Worm (Caenorhabditis elegans) whole organism, L3 larva: Measurements from ENCODE around the gene C05A2.4.

Experiments used
- R02D3.7 ChIP-seq: fragments of 150-350 bp; optimal IDR thresholded peaks from 2 replicates; lab custom pipeline; 2014; ENCODE audit warnings: missing biosample characterization, missing genetic modification characterization
- aly-2 ChIP-seq: fragments of 150-350 bp; optimal IDR thresholded peaks from 2 replicates; lab custom pipeline; 2014; ENCODE audit warnings: missing biosample characterization, missing genetic modification characterization
- ama-1 ChIP-seq: fragments of 150-350 bp; optimal IDR thresholded peaks from 2 replicates; lab custom pipeline; 2018
- ceh-16 ChIP-seq: sonication (generic microtip); optimal IDR thresholded peaks from 2 replicates; lab custom pipeline; 2017; ENCODE audit warnings: missing biosample characterization, missing genetic modification characterization
- ceh-28 ChIP-seq: fragments of 150-350 bp; optimal IDR thresholded peaks from 2 replicates; lab custom pipeline; 2014; ENCODE audit warnings: missing biosample characterization, missing genetic modification reagents, missing genetic modification characterization
- ceh-82 ChIP-seq: fragments of 150-350 bp; optimal IDR thresholded peaks from 2 replicates; lab custom pipeline; 2014; ENCODE audit warnings: missing biosample characterization, missing genetic modification characterization
- ceh-9 ChIP-seq: sonication (generic microtip); optimal IDR thresholded peaks from 2 replicates; lab custom pipeline; 2018; ENCODE audit warnings: missing biosample characterization, missing genetic modification characterization
- daf-12 ChIP-seq: fragments of 150-350 bp; optimal IDR thresholded peaks from 2 replicates; lab custom pipeline; 2014; ENCODE audit warnings: missing biosample characterization, missing genetic modification reagents, missing genetic modification characterization
- egl-27 ChIP-seq: sonication (generic microtip); optimal IDR thresholded peaks from 4 replicates; lab custom pipeline; 2017; ENCODE audit warnings: missing biosample characterization, missing genetic modification reagents, missing genetic modification characterization
- elt-1 ChIP-seq: fragments of 150-350 bp; optimal IDR thresholded peaks from 2 replicates; lab custom pipeline; 2014; ENCODE audit warnings: missing biosample characterization, missing genetic modification characterization
- elt-2 ChIP-seq: sonication (generic microtip); optimal IDR thresholded peaks from 2 replicates; lab custom pipeline; 2016; ENCODE audit warnings: missing genetic modification reagents, mild to moderate bottlenecking, missing genetic modification characterization, missing compliant biosample characterization
- elt-3 ChIP-seq, 3 experiments: fragments of 150-350 bp in 1 of 3; sonication (generic microtip) in 2 of 3; optimal IDR thresholded peaks; 2 replicates in 2 of 3; 4 replicates in 1 of 3; lab custom pipeline; 2014 to 2017; ENCODE audit warnings: missing biosample characterization in 3 of 3, missing genetic modification characterization in 3 of 3
- fkh-10 ChIP-seq: sonication (generic microtip); optimal IDR thresholded peaks from 2 replicates; lab custom pipeline; 2017; ENCODE audit warnings: missing biosample characterization, missing genetic modification reagents, missing genetic modification characterization
- fkh-2 ChIP-seq: fragments of 150-350 bp; optimal IDR thresholded peaks from 2 replicates; lab custom pipeline; 2014; ENCODE audit warnings: missing biosample characterization, missing genetic modification reagents, missing genetic modification characterization
- hmg-11 ChIP-seq: sonication (generic microtip); optimal IDR thresholded peaks from 2 replicates; lab custom pipeline; 2016; ENCODE audit warnings: missing genetic modification characterization, missing compliant biosample characterization
- lin-15B ChIP-seq: fragments of 150-350 bp; optimal IDR thresholded peaks from 2 replicates; lab custom pipeline; 2014; ENCODE audit warnings: missing biosample characterization, missing genetic modification characterization
- mdl-1 ChIP-seq: fragments of 150-350 bp; optimal IDR thresholded peaks from 2 replicates; lab custom pipeline; 2014; ENCODE audit warnings: missing biosample characterization, missing genetic modification characterization
- mml-1 ChIP-seq: fragments of 150-350 bp; sonication (generic microtip); optimal IDR thresholded peaks from 3 replicates; lab custom pipeline; 2014; ENCODE audit warnings: missing biosample characterization, missing genetic modification characterization
- nfya-1 ChIP-seq: sonication (generic microtip); optimal IDR thresholded peaks from 2 replicates; lab custom pipeline; 2017; ENCODE audit warnings: missing genetic modification characterization, mild to moderate bottlenecking, missing compliant biosample characterization, antibody characterized with exemption, moderate library complexity; ENCODE audit not compliant: insufficient read depth
- nhr-23 ChIP-seq: fragments of 150-350 bp; optimal IDR thresholded peaks from 2 replicates; lab custom pipeline; 2014; ENCODE audit warnings: missing biosample characterization, missing genetic modification reagents, missing genetic modification characterization
- nhr-237 ChIP-seq: fragments of 150-350 bp; optimal IDR thresholded peaks from 2 replicates; lab custom pipeline; 2014; ENCODE audit warnings: missing biosample characterization, missing genetic modification characterization
- nhr-25 ChIP-seq: sonication (generic microtip); optimal IDR thresholded peaks from 2 replicates; lab custom pipeline; 2017; ENCODE audit warnings: missing biosample characterization, missing genetic modification characterization
- nhr-28 ChIP-seq: fragments of 150-350 bp; optimal IDR thresholded peaks from 2 replicates; lab custom pipeline; 2014; ENCODE audit warnings: missing biosample characterization, missing genetic modification characterization
- nhr-43 ChIP-seq: sonication (generic microtip); optimal IDR thresholded peaks from 2 replicates; lab custom pipeline; 2016; ENCODE audit warnings: mild to moderate bottlenecking, missing genetic modification characterization, missing compliant biosample characterization; ENCODE audit not compliant: poor library complexity, severe bottlenecking
- nhr-67 ChIP-seq: fragments of 150-350 bp; optimal IDR thresholded peaks from 2 replicates; lab custom pipeline; 2014; ENCODE audit warnings: missing biosample characterization, missing genetic modification characterization
- nhr-76 ChIP-seq: fragments of 150-350 bp; sonication (generic microtip); optimal IDR thresholded peaks from 5 replicates; lab custom pipeline; 2014; ENCODE audit warnings: missing biosample characterization, missing genetic modification characterization
- pha-4 ChIP-seq: fragments of 150-350 bp; optimal IDR thresholded peaks from 2 replicates; lab custom pipeline; 2014; ENCODE audit warnings: missing biosample characterization, missing genetic modification reagents, missing genetic modification characterization
- sea-2 ChIP-seq: fragments of 150-350 bp; sonication (generic microtip); optimal IDR thresholded peaks from 4 replicates; lab custom pipeline; 2014; ENCODE audit warnings: missing biosample characterization, missing genetic modification reagents, missing genetic modification characterization
- skn-1 ChIP-seq: fragments of 150-350 bp; optimal IDR thresholded peaks from 2 replicates; lab custom pipeline; 2014; ENCODE audit warnings: missing biosample characterization, missing genetic modification characterization
- tbx-2 ChIP-seq: sonication (generic microtip); optimal IDR thresholded peaks from 2 replicates; lab custom pipeline; 2016; ENCODE audit warnings: mild to moderate bottlenecking, missing genetic modification characterization, missing compliant biosample characterization
- unc-62 ChIP-seq: fragments of 150-350 bp; sonication (generic microtip); optimal IDR thresholded peaks from 4 replicates; lab custom pipeline; 2014; ENCODE audit warnings: missing biosample characterization, missing genetic modification reagents, missing genetic modification characterization
- ztf-11 ChIP-seq: fragments of 150-350 bp; optimal IDR thresholded peaks from 2 replicates; lab custom pipeline; 2014; ENCODE audit warnings: missing biosample characterization, missing genetic modification characterization
- ztf-4 ChIP-seq: fragments of 150-350 bp; optimal IDR thresholded peaks from 2 replicates; lab custom pipeline; 2014; ENCODE audit warnings: missing biosample characterization, missing genetic modification characterization

C05A2.4 gene

DNA sequence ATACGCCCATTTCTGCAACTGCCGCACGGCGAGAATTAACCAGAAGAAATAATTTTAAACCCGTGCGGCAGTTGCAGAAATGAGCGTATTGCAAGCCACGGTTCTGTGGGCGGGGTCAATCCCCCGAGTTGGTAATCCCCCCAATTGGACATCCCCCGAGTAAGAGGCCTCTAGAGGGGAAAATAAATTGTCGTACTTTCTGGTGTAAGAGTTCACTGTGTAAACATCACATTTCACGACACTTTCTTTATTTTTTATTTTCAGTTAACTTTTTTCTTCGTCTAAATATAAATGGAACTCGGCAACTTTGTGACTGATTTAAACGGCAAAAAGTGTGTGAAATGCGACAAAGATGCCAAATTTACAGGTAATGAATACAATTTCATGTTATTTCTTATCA lies 37.3 kb upstream of the C05A2.4 start, which contains the start of gene tut-2:
Gene tut-2 (plus strand): TSS at position 277 of the 400 bp plus-strand sequence.
- TF ChIP-seq nfya-1 (tag; lab: Kevin White, UChicago) (peak; percentile 35), nhr-43 (tag; lab: Kevin White, UChicago) (no peak)

DNA sequence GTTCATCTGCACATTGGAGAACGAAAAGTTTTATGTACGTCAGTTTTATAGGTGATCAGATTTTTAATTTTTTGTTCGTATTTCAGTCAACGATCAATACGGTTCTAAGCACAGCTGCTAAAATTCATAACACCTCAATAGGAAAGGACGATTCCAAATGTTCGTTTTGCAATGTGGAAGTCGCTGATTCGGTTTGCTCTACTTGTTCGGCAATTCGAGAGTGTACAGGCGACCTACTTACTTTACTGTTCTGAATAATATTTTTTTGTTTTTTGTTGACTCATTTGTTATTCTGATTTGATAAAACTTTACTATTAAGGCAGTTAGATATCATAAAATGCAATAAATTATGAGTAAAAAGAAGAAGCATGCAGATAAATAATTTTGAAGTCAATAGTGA lies 35.9 kb upstream of the C05A2.4 start:
- TF ChIP-seq R02D3.7 (tag; lab: Kevin White, UChicago) = no peak
- no peak for TF ChIP-seq ceh-9
- TF ChIP-seq elt-3 (tag; optimal IDR thresholded peaks at IDR 0.05; lab: Kevin White, UChicago) = no peak
- no peak for TF ChIP-seq hmg-11 (tag; lab: Kevin White, UChicago)
- no peak for TF ChIP-seq elt-1 (tag; lab: Kevin White, UChicago)
- TF ChIP-seq nhr-76 (tag; lab: Kevin White, UChicago) = no peak
- no peak for TF ChIP-seq pha-4 (tag; lab: Kevin White, UChicago)
- TF ChIP-seq nhr-43 (tag; lab: Kevin White, UChicago) = no peak
- no peak for TF ChIP-seq nhr-237
- TF ChIP-seq skn-1 = no peak
- TF ChIP-seq nhr-25 = no peak
- no peak for TF ChIP-seq ceh-28 (tag; lab: Kevin White, UChicago)
- TF ChIP-seq ceh-82 (tag; lab: Kevin White, UChicago) = no peak
- no peak for TF ChIP-seq fkh-10 (GFP tag; lab: Kevin White, UChicago)
- no peak for TF ChIP-seq mdl-1 (tag; lab: Kevin White, UChicago)
- no peak for TF ChIP-seq tbx-2 (tag; lab: Kevin White, UChicago)
- TF ChIP-seq lin-15B = no peak
- TF ChIP-seq, all 47 proteins: peak for 0

DNA sequence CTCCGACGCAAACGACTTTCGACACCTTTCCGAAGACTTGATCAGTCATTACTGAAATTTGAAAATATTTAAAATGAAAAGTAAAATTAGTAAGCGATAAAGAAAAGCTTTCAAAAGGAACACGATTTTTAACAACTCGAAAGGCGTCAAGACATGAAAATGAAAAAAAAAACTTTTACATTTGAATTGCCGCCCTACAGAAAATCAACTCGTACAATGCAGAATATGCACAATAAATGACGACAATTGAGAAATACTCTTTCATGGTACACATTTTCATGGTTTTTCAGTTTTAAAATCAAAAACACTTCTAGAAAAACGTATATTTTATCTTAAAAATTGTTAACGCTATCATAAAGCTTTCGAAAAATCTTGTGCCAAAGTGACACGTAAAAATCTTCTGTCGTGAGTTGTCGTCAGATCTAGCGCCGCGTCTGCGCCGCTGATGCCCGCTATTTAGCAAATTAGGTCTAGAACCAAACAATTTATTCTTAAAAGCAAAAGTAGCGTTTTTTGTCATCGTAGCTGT lies 33.8 kb upstream of the C05A2.4 start, which contains the start of gene sqv-4:
Gene sqv-4 (minus strand): TSS at position 51 of the 529 bp plus-strand sequence.
- no peak for TF ChIP-seq unc-62 (GFP tag; lab: Kevin White, UChicago)
- TF ChIP-seq nfya-1 (tag; lab: Kevin White, UChicago) = peak; percentile 14
- TF ChIP-seq hmg-11 (tag; lab: Kevin White, UChicago) = peak; percentile 57
- TF ChIP-seq ama-1 = no peak
- no peak for TF ChIP-seq elt-1 (tag; lab: Kevin White, UChicago)
- no peak for TF ChIP-seq mml-1 (tag; lab: Kevin White, UChicago)
- TF ChIP-seq nhr-67 (tag; lab: Kevin White, UChicago) = no peak
- peak; percentile 50 for TF ChIP-seq lin-15B
- no peak for TF ChIP-seq tbx-2 (tag; lab: Kevin White, UChicago)
- TF ChIP-seq sea-2 = no peak
- peak; percentile 27 for TF ChIP-seq pha-4 (tag; lab: Kevin White, UChicago)
- no peak for TF ChIP-seq aly-2 (tag; lab: Kevin White, UChicago)
- TF ChIP-seq, all 47 proteins: peak for 4

DNA sequence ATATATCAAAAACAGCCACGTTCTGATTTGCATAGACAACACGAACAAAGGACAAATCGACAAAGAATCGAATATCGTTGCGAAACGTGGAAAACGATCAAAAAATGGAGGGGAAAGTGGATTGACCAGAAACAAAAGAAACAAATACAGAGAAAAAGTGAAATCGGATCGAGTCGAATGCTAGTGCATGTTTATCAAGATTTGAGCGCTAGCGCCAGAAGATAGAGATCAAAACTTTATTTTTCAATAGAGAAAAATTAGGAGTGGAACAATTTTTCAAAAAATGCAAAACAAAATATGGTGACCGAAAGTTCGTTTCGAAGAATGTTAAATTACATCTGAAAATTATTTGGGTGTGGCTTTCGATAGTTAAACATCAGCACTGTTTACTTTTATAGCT lies 33.3 kb upstream of the C05A2.4 start:
- TF ChIP-seq daf-12 (tag; lab: Kevin White, UChicago) (no peak), elt-1 (tag; lab: Kevin White, UChicago) (peak; percentile 59)

DNA sequence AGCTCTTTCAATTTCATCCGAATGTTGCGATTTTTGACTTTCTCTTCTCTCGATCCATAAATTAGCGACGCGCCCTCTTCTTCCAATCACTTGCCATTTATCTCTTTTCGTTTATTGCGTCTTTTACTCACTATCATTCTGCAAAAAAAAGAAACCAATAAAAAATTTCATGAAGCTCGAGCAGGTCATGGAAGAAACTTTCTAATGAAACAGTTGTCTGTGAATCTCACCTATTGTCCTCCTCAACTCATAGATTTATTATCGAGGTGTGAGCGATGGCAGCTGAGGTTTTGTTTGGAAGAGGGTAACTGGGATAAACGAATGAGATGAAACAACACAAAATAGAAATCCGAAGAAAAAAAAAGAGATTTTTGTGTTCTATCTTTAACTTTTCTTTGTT lies 31.0 kb upstream of the C05A2.4 start:
- no peak for TF ChIP-seq fkh-2 (tag; lab: Kevin White, UChicago)
- no peak for TF ChIP-seq nhr-28 (tag; lab: Kevin White, UChicago)
- TF ChIP-seq tbx-2 (tag; lab: Kevin White, UChicago) = no peak
- TF ChIP-seq egl-27 (tag; lab: Kevin White, UChicago) = no peak
- TF ChIP-seq ztf-11 (tag; lab: Kevin White, UChicago) = no peak
- no peak for TF ChIP-seq nhr-23 (tag; lab: Kevin White, UChicago)
- TF ChIP-seq elt-2 (tag; lab: Kevin White, UChicago) = no peak
- no peak for TF ChIP-seq ceh-9
- no peak for TF ChIP-seq skn-1
- TF ChIP-seq mdl-1 (tag; lab: Kevin White, UChicago) = no peak
- TF ChIP-seq nhr-67 (tag; lab: Kevin White, UChicago) = no peak

DNA sequence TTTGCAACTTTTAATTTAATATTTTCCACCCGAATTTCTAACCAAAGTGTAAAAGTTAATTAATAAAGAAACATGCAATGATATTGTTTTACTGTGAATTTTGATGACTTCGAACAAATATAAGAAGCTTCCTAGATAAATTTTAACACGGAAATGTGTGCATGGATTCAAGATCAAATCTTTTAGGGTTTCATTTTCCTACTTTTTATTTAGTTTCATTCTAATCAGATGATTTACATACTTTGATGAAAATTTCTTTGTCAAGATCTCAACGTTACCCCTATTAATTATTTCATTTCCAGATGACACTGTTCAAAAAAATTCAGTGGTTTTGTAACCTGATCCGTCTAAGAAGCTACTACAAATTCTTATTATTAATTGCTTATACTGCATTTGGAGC lies 28.0 kb upstream of the C05A2.4 start, which contains the start of gene twk-12:
Gene twk-12 (plus strand): TSS at position 301 of the 400 bp plus-strand sequence.
- no peak for TF ChIP-seq elt-2 (tag; lab: Kevin White, UChicago)
- no peak for TF ChIP-seq ceh-82 (tag; lab: Kevin White, UChicago)
- no peak for TF ChIP-seq nhr-67 (tag; lab: Kevin White, UChicago)
- TF ChIP-seq nhr-76 (tag; lab: Kevin White, UChicago) = no peak
- TF ChIP-seq daf-12 (tag; lab: Kevin White, UChicago) = no peak
- no peak for TF ChIP-seq nhr-25
- no peak for TF ChIP-seq mml-1 (tag; lab: Kevin White, UChicago)
- no peak for TF ChIP-seq skn-1
- TF ChIP-seq ztf-4 (tag; lab: Kevin White, UChicago) = no peak
- no peak for TF ChIP-seq elt-3 (tag; optimal IDR thresholded peaks at IDR 0.05; lab: Kevin White, UChicago)
- no peak for TF ChIP-seq nhr-28 (tag; lab: Kevin White, UChicago)
- no peak for TF ChIP-seq ceh-16 (tag; lab: Kevin White, UChicago)
- no peak for TF ChIP-seq ztf-11 (tag; lab: Kevin White, UChicago)
